Fruit fly (Drosophila melanogaster) Kc167 (cell line): ENCODE measurements around the gene Mgstl.

ENCODE experiments used
- Myc ChIP-seq: fragments of >200 bp; optimal IDR thresholded peaks from 2 replicates; lab custom pipeline; 2017; ENCODE audit warnings: missing external identifiers
- Sin3A ChIP-seq: fragments of >200 bp; optimal IDR thresholded peaks from 2 replicates; lab custom pipeline; 2018; ENCODE audit warnings: missing external identifiers
- h ChIP-seq: fragments of >200 bp; optimal IDR thresholded peaks from 3 replicates; lab custom pipeline; 2018; ENCODE audit warnings: missing external identifiers
- insv ChIP-seq: fragments of >200 bp; optimal IDR thresholded peaks from 3 replicates; lab custom pipeline; 2018; ENCODE audit warnings: missing external identifiers
- psq ChIP-seq: fragments of >200 bp; optimal IDR thresholded peaks from 2 replicates; lab custom pipeline; 2017; ENCODE audit warnings: missing external identifiers
- ttk ChIP-seq: sonication (Bioruptor generic); optimal IDR thresholded peaks from 2 replicates; lab custom pipeline; 2017; ENCODE audit warnings: missing external identifiers

- TF ChIP-seq psq (lab: Kevin White, UChicago): no peak
- TF ChIP-seq Myc (lab: Kevin White, UChicago): no peak
- no peak for TF ChIP-seq Sin3A (lab: Kevin White, UChicago)
- TF ChIP-seq insv (lab: Kevin White, UChicago): no peak
- TF ChIP-seq h: no peak
- no peak for TF ChIP-seq ttk
These were observed 11.3 kb downstream of the Mgstl start for dm6 chrX:21053099-21053715.
